Fruit fly (Drosophila melanogaster) Kc167 (cell line): ENCODE measurements around the gene CG7264.

ENCODE experiments used
- Myc ChIP-seq: fragments of >200 bp; optimal IDR thresholded peaks from 2 replicates; lab custom pipeline; 2017; ENCODE audit warnings: missing external identifiers
- Sin3A ChIP-seq: fragments of >200 bp; optimal IDR thresholded peaks from 2 replicates; lab custom pipeline; 2018; ENCODE audit warnings: missing external identifiers
- h ChIP-seq: fragments of >200 bp; optimal IDR thresholded peaks from 3 replicates; lab custom pipeline; 2018; ENCODE audit warnings: missing external identifiers
- psq ChIP-seq: fragments of >200 bp; optimal IDR thresholded peaks from 2 replicates; lab custom pipeline; 2017; ENCODE audit warnings: missing external identifiers
- ttk ChIP-seq: sonication (Bioruptor generic); optimal IDR thresholded peaks from 2 replicates; lab custom pipeline; 2017; ENCODE audit warnings: missing external identifiers

DNA sequence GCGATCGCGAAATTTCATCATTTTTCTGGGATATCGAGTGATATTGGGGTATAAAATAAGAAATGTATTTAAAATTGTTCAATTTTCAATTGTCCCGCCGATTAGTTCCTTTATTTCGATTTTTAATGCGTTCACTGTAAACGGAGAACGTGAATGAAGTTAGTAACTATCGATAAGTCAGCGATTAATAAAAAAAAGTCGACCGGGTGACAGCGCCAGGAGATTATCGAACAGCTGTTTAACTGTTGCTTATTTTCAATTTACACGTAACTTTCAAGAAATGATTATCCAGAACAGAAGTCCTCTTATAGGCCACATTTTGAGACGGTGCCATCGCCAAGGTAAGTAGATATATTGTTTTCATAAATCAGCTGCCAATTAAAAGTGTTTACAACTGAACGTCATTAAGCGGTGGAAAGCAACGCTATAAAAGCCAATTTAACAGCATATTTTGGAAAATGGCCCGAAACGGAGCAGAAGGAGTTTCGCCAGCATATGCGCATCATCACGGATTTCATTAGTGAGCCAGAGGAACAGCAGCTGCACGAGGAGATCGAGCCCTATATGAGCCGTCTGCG, 13.5 kb upstream of the CG7264 start, which contains the start of gene CG14130:
- TF ChIP-seq h (lab: Kevin White, UChicago) (no peak), psq (lab: Kevin White, UChicago) (no peak), ttk (lab: Kevin White, UChicago) (no peak), Myc (lab: Kevin White, UChicago) (no peak), Sin3A (lab: Kevin White, UChicago) (no peak)
